Worm (Caenorhabditis elegans): Measurements from ENCODE around the gene spas-1.

The spas-1 gene

ce11 chrV:9197121-9197520 is 21.5 kb downstream of the spas-1 start, which contains the start of gene C24B5.4:
C24B5.4 (minus strand) TSS chrV:9197326.
- TF ChIP-seq unc-62 (GFP tag; optimal IDR thresholded peaks at IDR 0.05): no peak

DNA sequence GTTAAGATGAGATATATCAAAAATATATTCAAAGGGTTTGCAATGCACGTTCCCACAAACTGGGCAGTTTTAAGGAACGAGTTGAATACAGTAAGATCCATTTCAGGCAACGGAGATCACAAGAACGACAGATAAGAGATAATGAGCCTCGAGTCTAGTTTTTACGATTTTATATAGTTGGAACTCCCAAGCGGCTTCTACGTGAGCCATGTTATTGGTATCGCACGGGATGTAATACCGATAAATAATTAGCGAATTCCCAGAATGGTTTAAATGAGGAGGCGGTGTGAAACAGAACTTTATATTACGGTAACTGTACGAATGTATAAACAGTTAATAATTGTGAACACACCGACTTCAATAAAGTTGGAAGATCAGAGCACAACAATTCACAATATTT is 23.3 kb downstream of the spas-1 start, which contains the start of gene str-177:
TSS of gene str-177 (minus strand) at position 101 of the 400 bp plus-strand sequence.
- no peak for TF ChIP-seq unc-62 (GFP tag; optimal IDR thresholded peaks at IDR 0.05)

- no peak for TF ChIP-seq unc-62 (GFP tag; optimal IDR thresholded peaks at IDR 0.05)
Observed at ce11 chrV:9202710-9203109, 27.1 kb downstream of the spas-1 start, which contains the start of gene asp-2. asp-2 (plus strand) TSS chrV:9203077.

ce11 chrV:9207377-9207776 is 31.8 kb downstream of the spas-1 start, which contains the start of gene inx-10:
inx-10 (minus strand) TSS chrV:9207477.
- no peak for TF ChIP-seq unc-62 (GFP tag; optimal IDR thresholded peaks at IDR 0.05)

DNA sequence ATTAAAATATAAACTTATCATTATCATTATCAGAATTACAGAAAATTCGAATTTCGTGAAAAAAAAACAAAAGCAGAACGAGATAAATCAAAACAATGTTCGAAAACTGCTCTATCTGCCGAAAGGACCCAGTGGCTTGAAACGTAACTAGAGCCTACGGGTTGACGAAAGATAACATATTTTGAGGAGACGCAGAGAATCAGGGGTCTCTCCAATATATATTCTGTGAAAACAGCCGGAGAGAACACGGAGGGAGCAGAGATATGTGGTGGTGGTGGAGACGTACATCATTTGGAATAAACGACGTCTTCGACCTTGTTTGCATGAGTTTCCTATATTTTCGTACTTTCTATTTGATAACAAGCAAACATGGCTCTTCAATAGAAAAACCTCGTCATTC is 33.3 kb downstream of the spas-1 start:
- no peak for TF ChIP-seq unc-62 (GFP tag; optimal IDR thresholded peaks at IDR 0.05)

- TF ChIP-seq unc-62 (GFP tag; optimal IDR thresholded peaks at IDR 0.05): no peak
Observed at ce11 chrV:9212499-9212898, 36.9 kb downstream of the spas-1 start.

DNA sequence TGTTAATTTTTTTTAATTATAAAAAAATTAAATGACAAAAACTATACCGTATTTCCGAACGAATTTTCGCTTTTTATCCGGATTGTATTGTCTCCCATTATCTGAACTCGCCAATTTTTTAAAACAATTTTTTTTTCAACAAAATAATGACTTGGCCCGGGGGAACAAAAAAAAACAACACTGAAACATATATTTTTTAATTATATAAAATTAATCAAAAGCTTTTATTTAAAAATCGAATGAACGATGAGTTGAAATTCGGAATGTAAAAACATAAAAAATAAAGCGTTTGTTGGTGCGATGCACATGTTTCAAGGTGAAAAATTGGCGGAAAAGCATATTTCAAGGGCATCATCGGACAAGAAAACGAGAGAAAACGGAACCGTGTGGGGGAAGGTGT is 38.0 kb downstream of the spas-1 start, which contains the start of gene mdt-27:
TSS of gene mdt-27 (minus strand) at position 101 of the 400 bp plus-strand sequence.
- no peak for TF ChIP-seq unc-62 (GFP tag; optimal IDR thresholded peaks at IDR 0.05)

ce11 chrV:9217158-9217557 is 41.6 kb downstream of the spas-1 start, which contains the start of gene pacs-1:
pacs-1 (minus strand) TSS chrV:9217258.
- no peak for TF ChIP-seq unc-62 (GFP tag; optimal IDR thresholded peaks at IDR 0.05)

- no peak for TF ChIP-seq unc-62 (GFP tag; optimal IDR thresholded peaks at IDR 0.05)
Observed at ce11 chrV:9218214-9218613, 42.6 kb downstream of the spas-1 start.

DNA sequence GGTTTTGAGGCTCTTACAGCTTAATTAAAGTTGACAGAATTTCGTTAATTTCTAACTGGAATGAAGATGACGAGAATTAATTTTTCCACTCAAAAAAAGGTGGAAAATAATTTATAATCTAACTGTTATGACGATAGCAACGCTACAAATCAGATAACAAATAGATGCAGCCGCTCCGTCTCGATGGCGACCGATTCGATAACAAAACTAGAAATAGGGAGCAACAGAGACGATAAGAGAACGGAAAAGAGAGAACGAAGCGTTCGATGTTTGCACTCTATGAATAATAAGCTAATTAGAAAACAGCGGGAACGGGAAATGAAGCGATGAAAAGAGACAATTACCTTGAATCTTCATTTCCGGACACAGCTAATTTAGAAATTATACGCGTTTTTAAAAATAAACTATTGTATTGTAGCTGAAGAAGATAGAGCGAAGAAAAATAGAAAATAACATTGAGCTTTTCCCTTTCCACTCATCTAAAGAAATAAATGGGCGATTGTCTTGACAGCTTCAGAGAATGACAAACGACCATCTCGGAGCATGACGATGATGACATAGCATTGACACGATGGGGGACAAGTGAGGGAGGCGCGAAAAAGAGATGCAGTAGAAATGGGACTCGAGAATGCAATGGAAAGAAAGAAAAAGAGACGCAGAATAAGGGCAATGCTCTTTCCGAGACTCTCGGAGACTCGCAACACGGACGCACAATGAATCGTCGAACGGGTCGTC is 43.2 kb downstream of the spas-1 start:
- TF ChIP-seq unc-62 (GFP tag; optimal IDR thresholded peaks at IDR 0.05): no peak

DNA sequence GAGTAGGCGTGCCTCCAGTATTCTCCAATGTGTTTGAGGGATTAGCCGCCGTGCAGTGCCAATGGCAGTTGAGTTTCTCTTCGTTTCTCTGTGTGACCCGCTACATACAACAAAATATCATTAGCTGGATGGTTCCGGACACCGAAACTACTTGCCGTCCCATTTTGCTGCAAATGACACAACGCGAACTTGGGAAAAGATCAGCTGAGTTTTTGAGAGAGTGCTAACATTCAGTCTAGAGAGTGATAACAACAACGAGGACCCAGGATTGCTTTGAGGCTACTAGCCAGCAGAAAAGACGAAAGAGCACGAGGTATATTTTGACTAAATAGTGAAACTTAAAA is 43.8 kb downstream of the spas-1 start:
- TF ChIP-seq unc-62 (GFP tag; optimal IDR thresholded peaks at IDR 0.05): no peak

- no peak for TF ChIP-seq unc-62 (GFP tag; optimal IDR thresholded peaks at IDR 0.05)
Observed at ce11 chrV:9220444-9220843, 44.9 kb downstream of the spas-1 start.

- TF ChIP-seq unc-62 (GFP tag; optimal IDR thresholded peaks at IDR 0.05): no peak
Observed at ce11 chrV:9221566-9221965, 46.0 kb downstream of the spas-1 start, which contains the start of gene grd-6. grd-6 (plus strand) TSS chrV:9221866.

DNA sequence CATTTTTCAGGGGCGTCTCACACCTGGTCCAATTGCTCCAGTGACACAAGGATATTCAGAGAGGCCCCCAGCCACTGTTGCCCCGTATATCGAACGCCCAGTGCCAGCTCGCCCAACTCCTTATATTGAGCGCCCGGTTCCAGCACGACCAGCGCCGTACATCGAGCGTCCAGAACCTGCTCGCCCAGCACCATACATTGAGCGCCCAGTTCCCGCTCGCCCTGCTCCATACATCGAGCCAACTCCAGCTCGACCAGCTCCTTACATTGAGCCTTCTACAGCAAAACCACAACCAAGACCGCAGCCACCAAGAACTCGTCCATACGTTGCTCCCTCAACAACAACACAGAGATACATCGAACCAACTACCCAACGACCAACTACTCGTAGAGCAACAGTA is 47.2 kb downstream of the spas-1 start:
- no peak for TF ChIP-seq unc-62 (GFP tag; optimal IDR thresholded peaks at IDR 0.05)

DNA sequence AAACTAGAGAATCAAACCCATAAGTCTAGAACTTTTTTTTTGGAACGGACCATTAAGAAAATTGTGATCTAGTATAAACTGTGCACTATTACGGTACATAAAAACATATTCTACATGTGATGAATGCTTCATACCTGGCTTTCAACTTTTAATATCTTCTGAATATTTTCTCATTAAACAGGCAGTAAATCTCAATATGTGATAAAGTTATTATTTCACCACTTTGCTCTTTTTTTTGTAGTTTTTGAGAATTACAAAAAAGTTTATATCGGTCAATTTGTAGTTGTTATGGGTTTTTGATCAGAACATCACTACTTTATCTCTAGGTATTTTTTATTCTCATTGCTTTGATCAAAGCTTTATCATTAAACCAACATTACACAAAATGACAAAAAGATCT is 48.8 kb downstream of the spas-1 start:
- TF ChIP-seq unc-62 (GFP tag; optimal IDR thresholded peaks at IDR 0.05): no peak

- TF ChIP-seq unc-62 (GFP tag; optimal IDR thresholded peaks at IDR 0.05): no peak
Observed at ce11 chrV:9224981-9225380, 49.4 kb downstream of the spas-1 start.

ce11 chrV:9225675-9226144 is 50.1 kb downstream of the spas-1 start, which contains the start of gene F07C3.2:
F07C3.2 (plus strand) TSS chrV:9226094.
- no peak for TF ChIP-seq unc-62 (GFP tag; optimal IDR thresholded peaks at IDR 0.05)
